Fruit fly (Drosophila melanogaster): ENCODE results near the gene CG16721.

CG16721 gene

dm6 chrX:5876584-5876983 is 3.1 kb upstream of the CG16721 start, which contains the start of gene mof (continued):
- peak; percentile 78 for TF ChIP-seq Dp (GFP tag; optimal IDR thresholded peaks at IDR 0.05)
- peak; percentile 97 for TF ChIP-seq CG2116 (GFP tag; optimal IDR thresholded peaks at IDR 0.05)
- no peak for TF ChIP-seq CG5245 (GFP tag; optimal IDR thresholded peaks at IDR 0.05)
- TF ChIP-seq PHDP (tag; optimal IDR thresholded peaks at IDR 0.05): no peak
- TF ChIP-seq Dref (GFP tag; IDR thresholded peaks at IDR 0.05): peak; percentile 81
- no peak for TF ChIP-seq CG43689 (GFP tag; IDR thresholded peaks at IDR 0.05)
- TF ChIP-seq gcm (GFP tag; optimal IDR thresholded peaks at IDR 0.05): no peak
- peak; percentile 86 for TF ChIP-seq nerfin-2 (GFP tag; IDR thresholded peaks at IDR 0.05; ENCODE audit: partially characterized antibody)
- no peak for TF ChIP-seq lola (GFP tag; optimal IDR thresholded peaks at IDR 0.05)
- TF ChIP-seq CG2129 (GFP tag; IDR thresholded peaks at IDR 0.05; ENCODE audit: partially characterized antibody): no peak
- no peak for TF ChIP-seq CG10209 (GFP tag; optimal IDR thresholded peaks at IDR 0.05)
- TF ChIP-seq Opbp (GFP tag; IDR thresholded peaks at IDR 0.05; ENCODE audit: partially characterized antibody): peak; percentile 61; the same call in 2 of the 3 replicates
- TF ChIP-seq mld (GFP tag; IDR thresholded peaks at IDR 0.05; ENCODE audit: partially characterized antibody): peak; percentile 76; the same call in 2 of the 3 replicates
- TF ChIP-seq trem (tag; optimal IDR thresholded peaks at IDR 0.05): peak; percentile 18
- peak; percentile 62 for TF ChIP-seq tna (GFP tag; IDR thresholded peaks at IDR 0.05; ENCODE audit: partially characterized antibody)
- TF ChIP-seq Bgb (GFP tag; IDR thresholded peaks at IDR 0.05; ENCODE audit: partially characterized antibody): peak; percentile 72
- TF ChIP-seq Dll (GFP tag; IDR thresholded peaks at IDR 0.05; ENCODE audit: partially characterized antibody): peak; percentile 74
- TF ChIP-seq CG14710 (tag; optimal IDR thresholded peaks at IDR 0.05): peak; percentile 3
- TF ChIP-seq chinmo (GFP tag; IDR thresholded peaks at IDR 0.05; ENCODE audit: partially characterized antibody): peak; percentile 67; the same call in 1 of the 4 replicates
- peak; percentile 55 for TF ChIP-seq YL-1 (GFP tag; optimal IDR thresholded peaks at IDR 0.05)
- TF ChIP-seq CG11093 (GFP tag; IDR thresholded peaks at IDR 0.05): no peak
- peak; percentile 54 for TF ChIP-seq CG4617 (GFP tag; optimal IDR thresholded peaks at IDR 0.05; ENCODE audit: borderline replicate concordance)
- TF ChIP-seq CG10267 (tag; optimal IDR thresholded peaks at IDR 0.05): peak; percentile 35
- no peak for TF ChIP-seq Dip2 (GFP tag; IDR thresholded peaks at IDR 0.05)
- no peak for TF ChIP-seq CG16815 (GFP tag; optimal IDR thresholded peaks at IDR 0.05)
- TF ChIP-seq fd64A (GFP tag; optimal IDR thresholded peaks at IDR 0.05): no peak
- TF ChIP-seq sna (GFP tag; IDR thresholded peaks at IDR 0.05; ENCODE audit: partially characterized antibody): peak; percentile 72
- TF ChIP-seq bbx (GFP tag; IDR thresholded peaks at IDR 0.05; ENCODE audit: partially characterized antibody): peak; percentile 85
- peak; percentile 60 for TF ChIP-seq Med (GFP tag)
- TF ChIP-seq Hand (GFP tag; optimal IDR thresholded peaks at IDR 0.05): no peak
- no peak for TF ChIP-seq CG1832 (GFP tag; optimal IDR thresholded peaks at IDR 0.05)
- TF ChIP-seq HLHmδ (GFP tag; optimal IDR thresholded peaks at IDR 0.05): no peak
- peak; percentile 55 for TF ChIP-seq inv (GFP tag; IDR thresholded peaks at IDR 0.05; ENCODE audit: partially characterized antibody)
- no peak for TF ChIP-seq ara (GFP tag; IDR thresholded peaks at IDR 0.05)
- TF ChIP-seq CG12391 (tag; optimal IDR thresholded peaks at IDR 0.05): no peak
- no peak for TF ChIP-seq CG8359 (GFP tag; optimal IDR thresholded peaks at IDR 0.05; ENCODE audit: borderline replicate concordance)
- no peak for TF ChIP-seq NC2β (GFP tag; optimal IDR thresholded peaks at IDR 0.05)
- TF ChIP-seq ro (GFP tag; IDR thresholded peaks at IDR 0.05): no peak
- TF ChIP-seq crp (GFP tag; optimal IDR thresholded peaks at IDR 0.05): peak in 1 of 2 experiments; percentile 3
- peak; percentile 46 for TF ChIP-seq CG15514 (GFP tag; optimal IDR thresholded peaks at IDR 0.05)
- peak; percentile 27 for TF ChIP-seq Ets65A (GFP tag)
- no peak for TF ChIP-seq ssp (GFP tag; IDR thresholded peaks at IDR 0.05)
- TF ChIP-seq E2f2 (GFP tag; IDR thresholded peaks at IDR 0.05): peak; percentile 88
- peak; percentile 85 for TF ChIP-seq CG34224 (GFP tag; IDR thresholded peaks at IDR 0.05; ENCODE audit: partially characterized antibody)
- TF ChIP-seq maf-S (GFP tag; optimal IDR thresholded peaks at IDR 0.05): no peak
- TF ChIP-seq CG6689 (GFP tag; IDR thresholded peaks at IDR 0.05): 0 out of 2 replicates have a peak, but pooled peaks have one; percentile 6
- no peak for TF ChIP-seq tin (GFP tag; optimal IDR thresholded peaks at IDR 0.05)
- TF ChIP-seq CG31224 (GFP tag; IDR thresholded peaks at IDR 0.05): no peak
